Worm (Caenorhabditis elegans): Measurements from ENCODE around the gene C56C10.6.

The C56C10.6 gene

DNA sequence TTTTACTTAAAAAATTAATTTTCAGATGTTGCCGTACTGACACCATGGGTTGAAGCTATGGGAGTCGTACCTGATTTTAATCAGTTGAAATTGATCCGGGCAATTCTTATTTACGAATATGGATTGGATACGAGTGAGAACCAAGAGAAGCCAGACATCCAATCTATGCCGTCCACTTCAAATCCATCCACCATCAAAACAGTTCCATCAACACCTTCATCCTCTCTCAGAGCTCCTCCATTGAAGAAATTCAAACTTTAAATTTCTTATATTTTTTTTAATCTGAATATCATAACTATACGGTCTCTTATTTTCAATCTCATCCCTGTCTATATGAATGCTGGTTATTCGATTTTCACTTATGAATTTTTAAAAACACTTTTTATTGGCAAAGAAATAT lies 22.2 kb downstream of the C56C10.6 start:
- no peak for TF ChIP-seq drap-1 (GFP tag; optimal IDR thresholded peaks at IDR 0.05)
- no peak for TF ChIP-seq nhr-76 (tag; optimal IDR thresholded peaks at IDR 0.05)
- TF ChIP-seq nhr-28 (tag; optimal IDR thresholded peaks at IDR 0.05) = no peak
- no peak for TF ChIP-seq ham-2 (GFP tag; optimal IDR thresholded peaks at IDR 0.05)
- no peak for TF ChIP-seq lin-32 (GFP tag; optimal IDR thresholded peaks at IDR 0.05)
- no peak for TF ChIP-seq nhr-237 (tag; optimal IDR thresholded peaks at IDR 0.05)
- TF ChIP-seq lin-13 (tag; optimal IDR thresholded peaks at IDR 0.05) = no peak
- no peak for TF ChIP-seq sem-2 (GFP tag; optimal IDR thresholded peaks at IDR 0.05)
- TF ChIP-seq ceh-43 (GFP tag; optimal IDR thresholded peaks at IDR 0.05) = no peak
- TF ChIP-seq unc-62 (GFP tag; optimal IDR thresholded peaks at IDR 0.05) = no peak
- no peak for TF ChIP-seq unc-120 (tag; optimal IDR thresholded peaks at IDR 0.05; ENCODE audit: poor library complexity, severe bottlenecking)
- TF ChIP-seq mab-5 (tag; optimal IDR thresholded peaks at IDR 0.05) = no peak
- TF ChIP-seq ceh-39 (tag; optimal IDR thresholded peaks at IDR 0.05) = no peak
- no peak for TF ChIP-seq lsy-2 (tag; optimal IDR thresholded peaks at IDR 0.05)
- no peak for TF ChIP-seq nhr-2 (tag; optimal IDR thresholded peaks at IDR 0.05)
- TF ChIP-seq zip-8 (tag; optimal IDR thresholded peaks at IDR 0.05) = no peak

ce11 chrII:6554677-6555076 lies 26.5 kb downstream of the C56C10.6 start, which contains the start of gene wrn-1:
Gene wrn-1, plus strand, starts transcription at chrII:6554977.
- no peak for TF ChIP-seq nhr-76 (tag; optimal IDR thresholded peaks at IDR 0.05)
- TF ChIP-seq snpc-4 (tag; optimal IDR thresholded peaks at IDR 0.05) = no peak
- TF ChIP-seq unc-120 (tag; optimal IDR thresholded peaks at IDR 0.05; ENCODE audit: poor library complexity, severe bottlenecking) = no peak

DNA sequence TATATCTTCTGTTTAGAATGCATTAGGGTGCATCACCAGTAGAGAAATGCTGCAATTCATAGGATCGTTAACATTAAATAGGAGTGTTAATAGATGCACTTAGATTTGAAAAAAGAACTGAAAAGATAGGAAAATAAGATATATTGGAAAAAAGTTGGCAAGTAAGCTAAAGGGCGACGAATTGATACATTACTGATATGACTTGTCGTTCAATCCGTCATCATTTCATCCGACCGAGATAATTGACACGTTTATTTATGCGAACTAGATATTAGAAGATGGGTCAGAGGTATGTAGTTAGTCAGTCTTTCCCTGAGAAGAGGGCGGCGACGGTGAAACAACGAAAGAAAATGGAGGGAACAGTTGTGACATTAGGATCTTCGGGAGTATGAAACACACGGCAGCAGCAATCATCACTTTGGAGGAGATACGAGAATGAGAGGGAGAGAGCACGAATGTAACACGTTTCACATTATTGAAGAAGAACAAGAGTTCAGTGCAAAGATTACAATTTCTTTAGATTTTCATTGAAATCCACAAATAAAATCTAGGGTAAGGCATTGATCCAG lies 36.2 kb downstream of the C56C10.6 start, which contains the start of gene lron-15:
TSS of gene lron-15 (minus strand) at position 51 of the 569 bp plus-strand sequence.
- no peak for TF ChIP-seq nhr-12 (tag; optimal IDR thresholded peaks at IDR 0.05)
- TF ChIP-seq cnd-1 (tag; optimal IDR thresholded peaks at IDR 0.05) = no peak
- no peak for TF ChIP-seq ces-1 (GFP tag; optimal IDR thresholded peaks at IDR 0.05)
- TF ChIP-seq mls-2 (tag; optimal IDR thresholded peaks at IDR 0.05) = no peak
- TF ChIP-seq unc-120 (tag; optimal IDR thresholded peaks at IDR 0.05; ENCODE audit: poor library complexity, severe bottlenecking) = peak; percentile 46
- peak; percentile 92 for TF ChIP-seq hlh-1 (tag; optimal IDR thresholded peaks at IDR 0.05)
- no peak for TF ChIP-seq lin-13 (tag; optimal IDR thresholded peaks at IDR 0.05)
- TF ChIP-seq unc-62 (GFP tag; optimal IDR thresholded peaks at IDR 0.05) = peak; percentile 85

DNA sequence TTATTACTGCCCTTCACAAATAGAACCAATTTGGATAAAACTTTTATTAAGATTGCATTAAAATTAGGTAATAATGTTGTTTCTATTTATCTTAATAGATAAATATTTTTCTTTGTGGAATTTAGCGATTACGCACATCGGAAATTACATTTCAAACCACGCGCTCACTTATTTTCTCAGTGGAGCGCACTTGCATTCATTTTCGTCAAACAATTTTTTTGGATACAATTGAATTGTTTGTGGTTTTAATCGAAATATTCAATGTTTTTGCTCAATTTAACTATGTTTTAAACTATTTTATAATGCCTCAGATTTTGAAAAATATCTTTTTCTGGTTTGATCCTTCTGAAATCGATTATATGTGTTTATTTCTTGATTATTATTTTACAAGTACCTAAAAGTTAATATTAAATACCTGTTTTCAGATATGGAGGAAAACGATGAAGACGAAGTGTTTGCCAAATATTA lies 45.1 kb downstream of the C56C10.6 start, which contains the start of gene utp-20:
TSS of gene utp-20 (plus strand) at position 418 of the 468 bp plus-strand sequence.
- no peak for TF ChIP-seq mab-5 (tag; optimal IDR thresholded peaks at IDR 0.05)
- TF ChIP-seq ceh-39 (tag; optimal IDR thresholded peaks at IDR 0.05) = peak; percentile 39
- TF ChIP-seq nhr-237 (tag; optimal IDR thresholded peaks at IDR 0.05) = peak; percentile 25
- TF ChIP-seq lin-32 (GFP tag; optimal IDR thresholded peaks at IDR 0.05) = no peak
- TF ChIP-seq ces-1 (GFP tag; optimal IDR thresholded peaks at IDR 0.05) = peak; percentile 84
- TF ChIP-seq lsy-2 (tag; optimal IDR thresholded peaks at IDR 0.05) = peak; percentile 65

ce11 chrII:6531940-6532339 lies 49.2 kb downstream of the C56C10.6 start, which contains the start of gene abcx-1:
Gene abcx-1, plus strand, starts transcription at chrII:6532163.
- TF ChIP-seq hlh-1 (tag; optimal IDR thresholded peaks at IDR 0.05) = no peak
- no peak for TF ChIP-seq lin-13 (tag; optimal IDR thresholded peaks at IDR 0.05)
- TF ChIP-seq elt-3 (tag; optimal IDR thresholded peaks at IDR 0.05) = no peak
- no peak for TF ChIP-seq mls-2 (tag; optimal IDR thresholded peaks at IDR 0.05)
- no peak for TF ChIP-seq cnd-1 (tag; optimal IDR thresholded peaks at IDR 0.05)
- no peak for TF ChIP-seq nhr-76 (tag; optimal IDR thresholded peaks at IDR 0.05)
- no peak for TF ChIP-seq nhr-2 (tag; optimal IDR thresholded peaks at IDR 0.05)
- TF ChIP-seq mep-1 (tag; optimal IDR thresholded peaks at IDR 0.05) = no peak
- TF ChIP-seq nhr-12 (tag; optimal IDR thresholded peaks at IDR 0.05) = no peak
- TF ChIP-seq sptf-1 (tag; optimal IDR thresholded peaks at IDR 0.05) = no peak
- TF ChIP-seq lin-32 (GFP tag; optimal IDR thresholded peaks at IDR 0.05) = no peak
- TF ChIP-seq mab-5 (tag; optimal IDR thresholded peaks at IDR 0.05) = no peak
- TF ChIP-seq nhr-237 (tag; optimal IDR thresholded peaks at IDR 0.05) = no peak
- TF ChIP-seq ztf-11 (tag; optimal IDR thresholded peaks at IDR 0.05) = no peak

DNA sequence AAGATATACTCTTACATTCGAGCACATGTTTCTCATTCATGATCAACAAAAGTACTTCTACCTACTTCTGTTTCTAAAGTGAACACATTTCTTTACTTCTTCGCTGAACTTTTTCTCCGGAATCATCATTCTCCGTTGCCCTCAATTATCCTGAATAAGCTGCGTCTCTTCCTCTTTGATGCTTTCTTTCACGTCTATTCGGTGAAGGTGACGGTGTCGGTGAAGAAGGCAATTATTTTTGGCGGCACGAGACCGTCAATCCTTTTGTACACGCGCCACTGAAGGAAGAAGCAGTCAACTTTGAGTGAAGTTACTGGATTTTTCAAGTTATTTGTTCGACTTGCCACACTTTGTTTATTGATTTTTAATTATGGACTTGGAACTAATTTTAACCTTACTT lies 49.6 kb downstream of the C56C10.6 start, which contains the start of gene abch-1:
TSS of gene abch-1 (minus strand) at position 101 of the 400 bp plus-strand sequence.
- TF ChIP-seq M03D4.4 (tag; optimal IDR thresholded peaks at IDR 0.05) (no peak), lin-32 (GFP tag; optimal IDR thresholded peaks at IDR 0.05) (no peak), ces-1 (GFP tag; optimal IDR thresholded peaks at IDR 0.05) (no peak), mab-5 (tag; optimal IDR thresholded peaks at IDR 0.05) (no peak), lsy-2 (tag; optimal IDR thresholded peaks at IDR 0.05) (no peak), blmp-1 (tag; optimal IDR thresholded peaks at IDR 0.05) (no peak), elt-1 (tag; optimal IDR thresholded peaks at IDR 0.05; ENCODE audit: borderline replicate concordance, insufficient read depth) (no peak), mep-1 (tag; optimal IDR thresholded peaks at IDR 0.05) (no peak), zip-8 (tag; optimal IDR thresholded peaks at IDR 0.05) (no peak), unc-120 (tag; optimal IDR thresholded peaks at IDR 0.05; ENCODE audit: poor library complexity, severe bottlenecking) (no peak), flh-1 (GFP tag; optimal IDR thresholded peaks at IDR 0.05) (no peak), unc-62 (GFP tag; optimal IDR thresholded peaks at IDR 0.05) (no peak), unc-39 (tag; optimal IDR thresholded peaks at IDR 0.05) (no peak), elt-3 (tag; optimal IDR thresholded peaks at IDR 0.05) (no peak), hlh-1 (tag; optimal IDR thresholded peaks at IDR 0.05) (no peak)
